Worm (Caenorhabditis elegans): ENCODE data around the gene Y71H2AM.3.

ce11 chrIII:2816205-2816923 is 11.1 kb downstream of the Y71H2AM.3 start:
- no peak for TF ChIP-seq tbp1 (GFP tag; optimal IDR thresholded peaks at IDR 0.05)
- TF ChIP-seq nhr-80 (tag; optimal IDR thresholded peaks at IDR 0.05): no peak
- no peak for TF ChIP-seq efl-1 (GFP tag; optimal IDR thresholded peaks at IDR 0.05)
